Worm (Caenorhabditis elegans) whole organism, late embryonic: ENCODE data around the gene mev-1.

ENCODE experiments used
- K09A11.1 ChIP-seq: sonication (generic microtip); optimal IDR thresholded peaks from 2 replicates; lab custom pipeline; 2017; ENCODE audit warnings: antibody characterized with exemption, mild to moderate bottlenecking, missing genetic modification characterization, missing compliant biosample characterization; ENCODE audit not compliant: insufficient read depth
- Y22D7AL.16 ChIP-seq: sonication (generic microtip); optimal IDR thresholded peaks from 2 replicates; lab custom pipeline; 2016; ENCODE audit warnings: missing genetic modification characterization, missing compliant biosample characterization
- ahr-1 ChIP-seq: sonication (generic microtip); optimal IDR thresholded peaks from 2 replicates; lab custom pipeline; 2016; ENCODE audit warnings: missing genetic modification characterization, missing compliant biosample characterization
- ama-1 ChIP-seq: fragments of 150-350 bp; optimal IDR thresholded peaks from 2 replicates; lab custom pipeline; 2014
- ceh-34 ChIP-seq: sonication (generic microtip); optimal IDR thresholded peaks from 2 replicates; lab custom pipeline; 2016; ENCODE audit warnings: mild to moderate bottlenecking, missing genetic modification characterization, missing compliant biosample characterization
- elt-2 ChIP-seq: sonication (generic microtip); optimal IDR thresholded peaks from 2 replicates; lab custom pipeline; 2016; ENCODE audit warnings: missing genetic modification reagents, missing genetic modification characterization, missing compliant biosample characterization
- fkh-10 ChIP-seq: fragments of 150-350 bp; optimal IDR thresholded peaks from 2 replicates; lab custom pipeline; 2014; ENCODE audit warnings: missing biosample characterization, missing genetic modification reagents, missing genetic modification characterization
- hlh-15 ChIP-seq: sonication (generic microtip); optimal IDR thresholded peaks from 2 replicates; lab custom pipeline; 2016; ENCODE audit warnings: missing genetic modification characterization, missing compliant biosample characterization
- lim-6 ChIP-seq: sonication (generic microtip); optimal IDR thresholded peaks from 2 replicates; lab custom pipeline; 2016; ENCODE audit warnings: missing genetic modification characterization, missing compliant biosample characterization
- lin-11 ChIP-seq: fragments of 200-800 bp; sonication (Bioruptor generic); optimal IDR thresholded peaks from 2 replicates; lab custom pipeline; 2018; ENCODE audit warnings: mild to moderate bottlenecking, missing genetic modification characterization, missing compliant biosample characterization
- nfya-1 ChIP-seq: sonication (generic microtip); optimal IDR thresholded peaks from 2 replicates; lab custom pipeline; 2017; ENCODE audit warnings: missing genetic modification characterization, mild to moderate bottlenecking, missing compliant biosample characterization, antibody characterized with exemption, moderate library complexity
- pag-3 ChIP-seq: sonication (generic microtip); optimal IDR thresholded peaks from 2 replicates; lab custom pipeline; 2016; ENCODE audit warnings: missing compliant biosample characterization, missing genetic modification characterization, borderline replicate concordance
- rnt-1 ChIP-seq: sonication (generic microtip); optimal IDR thresholded peaks from 2 replicates; lab custom pipeline; 2016; ENCODE audit warnings: missing genetic modification characterization, missing compliant biosample characterization
- zip-5 ChIP-seq: sonication (generic microtip); optimal IDR thresholded peaks from 2 replicates; lab custom pipeline; 2016; ENCODE audit warnings: missing genetic modification characterization, missing compliant biosample characterization

DNA sequence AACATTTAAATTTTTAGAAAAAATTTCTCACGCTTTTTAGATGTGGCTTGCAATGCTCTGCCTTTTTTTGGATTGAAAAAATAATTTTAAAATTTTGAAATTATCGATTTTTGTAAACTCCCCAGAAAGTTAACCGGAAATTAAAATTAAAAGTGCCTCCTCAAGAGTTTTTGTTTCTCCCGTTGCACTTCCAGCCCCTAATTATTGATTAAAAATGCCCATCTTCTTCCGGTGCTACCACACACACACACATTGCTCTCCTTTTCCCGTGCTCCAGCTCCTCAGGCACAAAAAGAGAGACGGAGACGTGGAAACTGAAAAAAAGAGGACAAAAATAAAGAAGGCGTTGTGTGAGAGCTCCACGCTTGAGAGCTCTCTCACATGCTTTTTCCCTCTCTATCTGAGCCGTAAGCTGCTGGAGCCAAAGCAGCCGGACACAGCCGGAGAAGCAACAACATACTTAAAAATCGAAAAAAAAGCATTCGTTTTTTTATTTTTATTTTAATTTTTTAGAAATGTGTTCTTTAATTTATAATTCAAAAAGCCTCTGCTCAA is 33.4 kb downstream of the mev-1 start:
- no peak for TF ChIP-seq ceh-34 (tag; lab: Kevin White, UChicago)
- no peak for TF ChIP-seq ahr-1 (tag; lab: Kevin White, UChicago)
- TF ChIP-seq nfya-1 = no peak
- TF ChIP-seq lim-6 (tag; lab: Kevin White, UChicago) = no peak
- TF ChIP-seq lin-11 (tag; lab: Kevin White, UChicago) = no peak
- no peak for TF ChIP-seq ama-1 (lab: Kevin White, UChicago)
- no peak for TF ChIP-seq pag-3 (tag; lab: Kevin White, UChicago)
- TF ChIP-seq fkh-10 (GFP tag; lab: Kevin White, UChicago) = no peak
- no peak for TF ChIP-seq hlh-15 (tag; lab: Kevin White, UChicago)
- TF ChIP-seq elt-2 = no peak
- TF ChIP-seq rnt-1 (tag; lab: Kevin White, UChicago) = no peak
- TF ChIP-seq Y22D7AL.16 (tag; lab: Kevin White, UChicago) = no peak
- no peak for TF ChIP-seq K09A11.1 (tag; lab: Kevin White, UChicago)
- no peak for TF ChIP-seq zip-5 (tag; lab: Kevin White, UChicago)
